Worm (Caenorhabditis elegans): ENCODE measurements around the gene ZK418.6.

ZK418.6 gene

ce11 chrIII:7078737-7079136, at the start of gene ZK418.6:
Gene ZK418.6, minus strand, starts transcription at chrIII:7078837.
- no peak for TF ChIP-seq ZK546.5 (tag; optimal IDR thresholded peaks at IDR 0.05)
- no peak for TF ChIP-seq pqm-1 (tag; optimal IDR thresholded peaks at IDR 0.05)
- no peak for TF ChIP-seq nfya-1 (tag; optimal IDR thresholded peaks at IDR 0.05; ENCODE audit: insufficient read depth)
- no peak for TF ChIP-seq ztf-11 (tag; optimal IDR thresholded peaks at IDR 0.05)
- TF ChIP-seq ceh-16 (tag; optimal IDR thresholded peaks at IDR 0.05), result no peak
- no peak for TF ChIP-seq aly-2 (tag; optimal IDR thresholded peaks at IDR 0.05)

ce11 chrIII:7124364-7124763, 45.7 kb upstream of the ZK418.6 start, which contains the start of gene B0280.2:
Gene B0280.2, plus strand, starts transcription at chrIII:7124664.
- TF ChIP-seq mdl-1 (tag; optimal IDR thresholded peaks at IDR 0.05) (no peak), nhr-237 (tag; optimal IDR thresholded peaks at IDR 0.05) (no peak), lin-39 (tag; optimal IDR thresholded peaks at IDR 0.05) (no peak), zag-1 (tag; optimal IDR thresholded peaks at IDR 0.05) (no peak), nhr-67 (tag; optimal IDR thresholded peaks at IDR 0.05) (no peak), ZK546.5 (tag; optimal IDR thresholded peaks at IDR 0.05) (no peak), ztf-4 (tag; optimal IDR thresholded peaks at IDR 0.05) (no peak), snpc-4 (tag; optimal IDR thresholded peaks at IDR 0.05) (no peak)

ce11 chrIII:7122860-7123259, 44.2 kb upstream of the ZK418.6 start, which contains the start of the genes B0280.9 and rpia-1:
Gene B0280.9, minus strand, starts transcription at chrIII:7122895.
Gene rpia-1, plus strand, starts transcription at chrIII:7123128.
- TF ChIP-seq pha-4 (tag; optimal IDR thresholded peaks at IDR 0.05) (peak; percentile 59), ceh-28 (tag; optimal IDR thresholded peaks at IDR 0.05) (no peak), ztf-11 (tag; optimal IDR thresholded peaks at IDR 0.05) (no peak), egl-5 (tag; optimal IDR thresholded peaks at IDR 0.05) (no peak), nhr-67 (tag; optimal IDR thresholded peaks at IDR 0.05) (no peak), hmg-11 (tag; optimal IDR thresholded peaks at IDR 0.05) (peak; percentile 23), eor-1 (tag; optimal IDR thresholded peaks at IDR 0.05) (no peak), nhr-28 (tag; optimal IDR thresholded peaks at IDR 0.05) (no peak), aly-2 (tag; optimal IDR thresholded peaks at IDR 0.05) (no peak), nhr-25 (tag; optimal IDR thresholded peaks at IDR 0.05) (no peak), fkh-10 (GFP tag; optimal IDR thresholded peaks at IDR 0.05) (no peak), elt-2 (tag; optimal IDR thresholded peaks at IDR 0.05) (peak; percentile 68), nhr-237 (tag; optimal IDR thresholded peaks at IDR 0.05) (no peak), mdl-1 (tag; optimal IDR thresholded peaks at IDR 0.05) (no peak), nhr-11 (tag; optimal IDR thresholded peaks at IDR 0.05) (no peak), skn-1 (tag; optimal IDR thresholded peaks at IDR 0.05) (peak; percentile 12), ama-1 (optimal IDR thresholded peaks at IDR 0.05) (no peak), jun-1 (tag; optimal IDR thresholded peaks at IDR 0.05) (no peak), ceh-82 (tag; optimal IDR thresholded peaks at IDR 0.05) (no peak), tbx-2 (tag; optimal IDR thresholded peaks at IDR 0.05) (no peak), unc-39 (tag; optimal IDR thresholded peaks at IDR 0.05) (no peak), elt-3 (tag; optimal IDR thresholded peaks at IDR 0.05) (no peak), nfya-1 (tag; optimal IDR thresholded peaks at IDR 0.05; ENCODE audit: insufficient read depth) (peak; percentile 18), unc-62 (GFP tag; optimal IDR thresholded peaks at IDR 0.05) (no peak), fos-1 (tag; optimal IDR thresholded peaks at IDR 0.05) (no peak), pqm-1 (tag; optimal IDR thresholded peaks at IDR 0.05) (peak; percentile 56), nhr-23 (tag; optimal IDR thresholded peaks at IDR 0.05) (peak; percentile 35), nhr-12 (tag; optimal IDR thresholded peaks at IDR 0.05) (no peak), sea-2 (GFP tag; optimal IDR thresholded peaks at IDR 0.05) (no peak), lin-15B (tag; optimal IDR thresholded peaks at IDR 0.05) (peak; percentile 21), lsy-12 (tag; optimal IDR thresholded peaks at IDR 0.05) (no peak), fkh-2 (tag; optimal IDR thresholded peaks at IDR 0.05) (no peak), nhr-76 (tag; optimal IDR thresholded peaks at IDR 0.05) (no peak)

ce11 chrIII:7120477-7120876, 41.8 kb upstream of the ZK418.6 start:
- peak; percentile 68 for TF ChIP-seq nhr-23 (tag; optimal IDR thresholded peaks at IDR 0.05)
- TF ChIP-seq nhr-77 (tag; optimal IDR thresholded peaks at IDR 0.05), result no peak
- peak; percentile 31 for TF ChIP-seq pha-4 (tag; optimal IDR thresholded peaks at IDR 0.05)
- peak; percentile 26 for TF ChIP-seq elt-2 (tag; optimal IDR thresholded peaks at IDR 0.05)
- no peak for TF ChIP-seq tbx-2 (tag; optimal IDR thresholded peaks at IDR 0.05)
- no peak for TF ChIP-seq fkh-10 (GFP tag; optimal IDR thresholded peaks at IDR 0.05)
- TF ChIP-seq unc-62 (GFP tag; optimal IDR thresholded peaks at IDR 0.05), result no peak
- TF ChIP-seq ceh-82 (tag; optimal IDR thresholded peaks at IDR 0.05), result no peak
- TF ChIP-seq aly-2 (tag; optimal IDR thresholded peaks at IDR 0.05), result no peak
- no peak for TF ChIP-seq nhr-12 (tag; optimal IDR thresholded peaks at IDR 0.05)
- TF ChIP-seq hmg-11 (tag; optimal IDR thresholded peaks at IDR 0.05), result no peak
- TF ChIP-seq mml-1 (tag; optimal IDR thresholded peaks at IDR 0.05), result no peak
- no peak for TF ChIP-seq lin-15B (tag; optimal IDR thresholded peaks at IDR 0.05)
- no peak for TF ChIP-seq ztf-4 (tag; optimal IDR thresholded peaks at IDR 0.05)
- no peak for TF ChIP-seq daf-12 (tag; optimal IDR thresholded peaks at IDR 0.05)
- no peak for TF ChIP-seq nhr-28 (tag; optimal IDR thresholded peaks at IDR 0.05)
- no peak for TF ChIP-seq ceh-16 (tag; optimal IDR thresholded peaks at IDR 0.05)
- TF ChIP-seq ZK546.5 (tag; optimal IDR thresholded peaks at IDR 0.05), result no peak
- TF ChIP-seq lsy-12 (tag; optimal IDR thresholded peaks at IDR 0.05), result no peak
- peak; percentile 63 for TF ChIP-seq pqm-1 (tag; optimal IDR thresholded peaks at IDR 0.05)
- TF ChIP-seq nhr-43 (tag; optimal IDR thresholded peaks at IDR 0.05; ENCODE audit: poor library complexity, severe bottlenecking), result peak; percentile 28
- no peak for TF ChIP-seq elt-3 (tag; optimal IDR thresholded peaks at IDR 0.05)
- no peak for TF ChIP-seq nhr-67 (tag; optimal IDR thresholded peaks at IDR 0.05)
- no peak for TF ChIP-seq mdl-1 (tag; optimal IDR thresholded peaks at IDR 0.05)
- TF ChIP-seq fos-1 (tag; optimal IDR thresholded peaks at IDR 0.05), result no peak
- no peak for TF ChIP-seq ztf-11 (tag; optimal IDR thresholded peaks at IDR 0.05)
- peak; percentile 22 for TF ChIP-seq jun-1 (tag; optimal IDR thresholded peaks at IDR 0.05)
- TF ChIP-seq elt-1 (tag; optimal IDR thresholded peaks at IDR 0.05), result no peak
- no peak for TF ChIP-seq nfya-1 (tag; optimal IDR thresholded peaks at IDR 0.05; ENCODE audit: insufficient read depth)
- no peak for TF ChIP-seq unc-39 (tag; optimal IDR thresholded peaks at IDR 0.05)
- peak; percentile 42 for TF ChIP-seq nhr-25 (tag; optimal IDR thresholded peaks at IDR 0.05)
- TF ChIP-seq snpc-4 (tag; optimal IDR thresholded peaks at IDR 0.05), result no peak

Measured in whole organism, L3 larva.